Worm (Caenorhabditis elegans) whole organism, young adult: ENCODE data around the gene npr-13.

Source experiments
- egl-44 ChIP-seq: fragments of 200-800 bp; sonication (Bioruptor generic); IDR thresholded peaks from 2 replicates; pipeline ENCODE4 v1.3.6; 2022; ENCODE audit warnings: missing genetic modification reagents, missing genetic modification characterization, missing compliant biosample characterization
- egrh-3 ChIP-seq: fragments of 200-800 bp; sonication (Bioruptor generic); IDR thresholded peaks from 2 replicates; pipeline ENCODE4 v1.3.6; 2022; ENCODE audit warnings: missing genetic modification reagents, missing genetic modification characterization, missing compliant biosample characterization
- nfya-1 ChIP-seq: sonication (generic microtip); optimal IDR thresholded peaks from 2 replicates; lab custom pipeline; 2017; ENCODE audit warnings: antibody characterized with exemption, missing compliant biosample characterization, missing genetic modification characterization, borderline replicate concordance; ENCODE audit not compliant: insufficient read depth
- pha-4 ChIP-seq: fragments of 150-350 bp; sonication (generic microtip); optimal IDR thresholded peaks from 2 replicates; lab custom pipeline; 2014; ENCODE audit warnings: missing biosample characterization, missing genetic modification reagents, missing genetic modification characterization
- repo-1 ChIP-seq: sonication (generic microtip); optimal IDR thresholded peaks from 2 replicates; lab custom pipeline; 2017; ENCODE audit warnings: mild to moderate bottlenecking, missing genetic modification characterization, missing compliant biosample characterization

- no peak for TF ChIP-seq pha-4 (tag; lab: Kevin White, UChicago)
- TF ChIP-seq egl-44 (GFP tag; lab: Robert Waterston, UW), result no peak
- no peak for TF ChIP-seq nfya-1 (tag; lab: Kevin White, UChicago)
- no peak for TF ChIP-seq egrh-3
- TF ChIP-seq repo-1 (tag; lab: Kevin White, UChicago), result no peak
Observed at ce11 chrV:14821553-14821952, 36.9 kb downstream of the npr-13 start, which contains the start of gene W06A7.2.
